Worm (Caenorhabditis elegans): ENCODE results near the gene F43E2.6.

ce11 chrII:7393393-7393792 is 24.7 kb upstream of the F43E2.6 start:
- TF ChIP-seq php-3 (GFP tag; IDR thresholded peaks at IDR 0.05) (no peak), ZK546.5 (tag; optimal IDR thresholded peaks at IDR 0.05) (no peak), ama-1 (optimal IDR thresholded peaks at IDR 0.05) (no peak), dpl-1 (GFP tag; optimal IDR thresholded peaks at IDR 0.05) (no peak), jun-1 (tag; optimal IDR thresholded peaks at IDR 0.05) (no peak), unc-39 (tag; optimal IDR thresholded peaks at IDR 0.05) (no peak), pha-4 (GFP tag; IDR thresholded peaks at IDR 0.05) (no peak), pha-4 (tag; optimal IDR thresholded peaks at IDR 0.05) (no peak), mes-2 (tag; optimal IDR thresholded peaks at IDR 0.05; ENCODE audit: poor library complexity, severe bottlenecking) (no peak)
